Worm (Caenorhabditis elegans) whole organism, L1 larva: Measurements from ENCODE around the gene nep-12.
"Not testable (repeated sequence)": the region's sequence is repeated elsewhere in the genome, so short reads cannot be mapped to it uniquely, and the experiment has no call there.

Experiments used
- Y116A8C.19 ChIP-seq: sonication (generic microtip); optimal IDR thresholded peaks from 2 replicates; lab custom pipeline; 2016; ENCODE audit warnings: missing compliant biosample characterization, missing genetic modification characterization, borderline replicate concordance
- aly-2 ChIP-seq: fragments of 150-350 bp; optimal IDR thresholded peaks from 2 replicates; lab custom pipeline; 2014; ENCODE audit warnings: missing biosample characterization, missing genetic modification characterization
- ama-1 ChIP-seq: fragments of 150-350 bp; optimal IDR thresholded peaks from 2 replicates; lab custom pipeline; 2014
- blmp-1 ChIP-seq: fragments of 150-350 bp; optimal IDR thresholded peaks from 2 replicates; lab custom pipeline; 2014; ENCODE audit warnings: missing biosample characterization, missing genetic modification characterization
- ceh-82 ChIP-seq, 3 experiments: fragments of 150-350 bp in 1 of 3; sonication (generic microtip) in 2 of 3; optimal IDR thresholded peaks; 2 replicates each; lab custom pipeline; 2014 to 2017; ENCODE audit warnings: missing biosample characterization in 3 of 3, missing genetic modification characterization in 3 of 3
- ceh-90 ChIP-seq: sonication (generic microtip); optimal IDR thresholded peaks from 2 replicates; lab custom pipeline; 2016; ENCODE audit warnings: missing genetic modification characterization, missing compliant biosample characterization
- ces-1 ChIP-seq: fragments of 150-350 bp; optimal IDR thresholded peaks from 2 replicates; lab custom pipeline; 2014; ENCODE audit warnings: missing biosample characterization, missing genetic modification reagents, missing genetic modification characterization
- efl-1 ChIP-seq, 4 experiments: fragments of 150-350 bp; optimal IDR thresholded peaks in 3 of 4; peaks in 1 of 4; 1 replicate in 1 of 4; 2 replicates in 3 of 4; lab custom pipeline; 2014; ENCODE audit warnings: missing biosample characterization in 2 of 4, missing genetic modification characterization in 2 of 4, missing genetic modification reagents in 2 of 4
- elt-3 ChIP-seq, 6 experiments: fragments of 150-350 bp in 1 of 6; sonication (generic microtip); optimal IDR thresholded peaks; 2 replicates each; lab custom pipeline; 2017 to 2018; ENCODE audit warnings: missing biosample characterization in 6 of 6, missing genetic modification characterization in 6 of 6, inconsistent platforms in 1 of 6
- fkh-10 ChIP-seq: sonication (generic microtip); optimal IDR thresholded peaks from 2 replicates; lab custom pipeline; 2017; ENCODE audit warnings: missing biosample characterization, missing genetic modification reagents, missing genetic modification characterization
- grh-1 ChIP-seq: fragments of 200-800 bp; sonication (Bioruptor generic); IDR thresholded peaks from 2 replicates; pipeline ENCODE4 v1.3.6; 2022; ENCODE audit warnings: missing genetic modification reagents, missing genetic modification characterization, missing compliant biosample characterization
- hlh-17 ChIP-seq: fragments of 200-800 bp; sonication (Bioruptor generic); optimal IDR thresholded peaks from 2 replicates; lab custom pipeline; 2018; ENCODE audit warnings: missing genetic modification characterization, mild to moderate bottlenecking, missing compliant biosample characterization, moderate library complexity, borderline replicate concordance
- hpl-2 ChIP-seq: fragments of 150-350 bp; optimal IDR thresholded peaks from 2 replicates; lab custom pipeline; 2014; ENCODE audit warnings: missing biosample characterization, missing genetic modification reagents, missing genetic modification characterization
- isw-1 ChIP-seq: fragments of 200-800 bp; sonication (Bioruptor generic); IDR thresholded peaks from 2 replicates; pipeline ENCODE4 v1.3.6; 2022; ENCODE audit warnings: missing genetic modification characterization, missing compliant biosample characterization
- jun-1 ChIP-seq: fragments of 150-350 bp; optimal IDR thresholded peaks from 2 replicates; lab custom pipeline; 2014; ENCODE audit warnings: missing biosample characterization, missing genetic modification reagents, missing genetic modification characterization
- lin-13 ChIP-seq: fragments of 150-350 bp; optimal IDR thresholded peaks from 2 replicates; lab custom pipeline; 2014; ENCODE audit warnings: missing biosample characterization, missing genetic modification reagents, missing genetic modification characterization
- lin-14 ChIP-seq: fragments of 200-800 bp; sonication (Bioruptor generic); optimal IDR thresholded peaks from 2 replicates; lab custom pipeline; 2018; ENCODE audit warnings: mild to moderate bottlenecking, missing genetic modification characterization, moderate library complexity, missing compliant biosample characterization
- lsy-2 ChIP-seq, 2 experiments: fragments of 150-350 bp; optimal IDR thresholded peaks; 2 replicates each; lab custom pipeline; 2014; ENCODE audit warnings: missing biosample characterization in 2 of 2, missing genetic modification characterization in 2 of 2
- mab-9 ChIP-seq: fragments of 200-800 bp; sonication (Bioruptor generic); IDR thresholded peaks from 2 replicates; pipeline ENCODE4 v1.3.6; 2022; ENCODE audit warnings: missing genetic modification reagents, missing genetic modification characterization, missing compliant biosample characterization
- nhr-11 ChIP-seq: fragments of 150-350 bp; optimal IDR thresholded peaks from 2 replicates; lab custom pipeline; 2014; ENCODE audit warnings: missing biosample characterization, missing genetic modification characterization
- nhr-19 ChIP-seq: fragments of 200-800 bp; sonication (Bioruptor generic); conservative IDR thresholded peaks from 2 replicates; pipeline ENCODE4 v1.3.6; 2022; ENCODE audit warnings: missing genetic modification characterization, missing compliant biosample characterization
- nhr-20 ChIP-seq: sonication (generic microtip); optimal IDR thresholded peaks from 2 replicates; lab custom pipeline; 2016; ENCODE audit warnings: mild to moderate bottlenecking, missing genetic modification characterization, missing compliant biosample characterization
- nhr-237 ChIP-seq: fragments of 150-350 bp; optimal IDR thresholded peaks from 2 replicates; lab custom pipeline; 2014; ENCODE audit warnings: missing biosample characterization, missing genetic modification characterization
- nhr-28 ChIP-seq: fragments of 150-350 bp; optimal IDR thresholded peaks from 2 replicates; lab custom pipeline; 2014; ENCODE audit warnings: missing biosample characterization, missing genetic modification characterization
- nhr-76 ChIP-seq: sonication (generic microtip); optimal IDR thresholded peaks from 2 replicates; lab custom pipeline; 2017; ENCODE audit warnings: missing biosample characterization, missing genetic modification characterization
- nhr-77 ChIP-seq: fragments of 150-350 bp; optimal IDR thresholded peaks from 2 replicates; lab custom pipeline; 2014; ENCODE audit warnings: missing biosample characterization, missing genetic modification characterization
- nhr-85 ChIP-seq: sonication (generic microtip); peaks from one replicate; lab custom pipeline; 2016; ENCODE audit warnings: missing genetic modification characterization, inconsistent platforms, missing compliant biosample characterization
- nhr-90 ChIP-seq: sonication (generic microtip); optimal IDR thresholded peaks from 2 replicates; lab custom pipeline; 2016; ENCODE audit warnings: mild to moderate bottlenecking, missing genetic modification characterization, missing compliant biosample characterization; ENCODE audit not compliant: poor library complexity
- pqm-1 ChIP-seq: sonication (generic microtip); optimal IDR thresholded peaks from 3 replicates; lab custom pipeline; 2017; ENCODE audit warnings: missing biosample characterization, missing genetic modification characterization
- snu-23 ChIP-seq: sonication (generic microtip); optimal IDR thresholded peaks from 2 replicates; lab custom pipeline; 2016; ENCODE audit warnings: missing genetic modification characterization, missing compliant biosample characterization
- sptf-1 ChIP-seq: fragments of 150-350 bp; optimal IDR thresholded peaks from 2 replicates; lab custom pipeline; 2014; ENCODE audit warnings: missing biosample characterization, missing genetic modification characterization
- sup-37 ChIP-seq: fragments of 200-800 bp; sonication (Bioruptor generic); optimal IDR thresholded peaks from 2 replicates; lab custom pipeline; 2018; ENCODE audit warnings: mild to moderate bottlenecking, missing genetic modification characterization, missing compliant biosample characterization
- unc-62 ChIP-seq: fragments of 150-350 bp; optimal IDR thresholded peaks from 2 replicates; lab custom pipeline; 2014; ENCODE audit warnings: missing biosample characterization, missing genetic modification reagents, missing genetic modification characterization
- unc-98 ChIP-seq: fragments of 200-800 bp; sonication (Bioruptor generic); IDR thresholded peaks from 2 replicates; pipeline ENCODE4 v1.3.6; 2022; ENCODE audit warnings: missing genetic modification characterization, missing compliant biosample characterization
- zip-4 ChIP-seq: fragments of 200-800 bp; sonication (Bioruptor generic); optimal IDR thresholded peaks from 2 replicates; lab custom pipeline; 2018; ENCODE audit warnings: mild to moderate bottlenecking, missing genetic modification characterization, moderate library complexity, missing compliant biosample characterization

nep-12 gene

DNA sequence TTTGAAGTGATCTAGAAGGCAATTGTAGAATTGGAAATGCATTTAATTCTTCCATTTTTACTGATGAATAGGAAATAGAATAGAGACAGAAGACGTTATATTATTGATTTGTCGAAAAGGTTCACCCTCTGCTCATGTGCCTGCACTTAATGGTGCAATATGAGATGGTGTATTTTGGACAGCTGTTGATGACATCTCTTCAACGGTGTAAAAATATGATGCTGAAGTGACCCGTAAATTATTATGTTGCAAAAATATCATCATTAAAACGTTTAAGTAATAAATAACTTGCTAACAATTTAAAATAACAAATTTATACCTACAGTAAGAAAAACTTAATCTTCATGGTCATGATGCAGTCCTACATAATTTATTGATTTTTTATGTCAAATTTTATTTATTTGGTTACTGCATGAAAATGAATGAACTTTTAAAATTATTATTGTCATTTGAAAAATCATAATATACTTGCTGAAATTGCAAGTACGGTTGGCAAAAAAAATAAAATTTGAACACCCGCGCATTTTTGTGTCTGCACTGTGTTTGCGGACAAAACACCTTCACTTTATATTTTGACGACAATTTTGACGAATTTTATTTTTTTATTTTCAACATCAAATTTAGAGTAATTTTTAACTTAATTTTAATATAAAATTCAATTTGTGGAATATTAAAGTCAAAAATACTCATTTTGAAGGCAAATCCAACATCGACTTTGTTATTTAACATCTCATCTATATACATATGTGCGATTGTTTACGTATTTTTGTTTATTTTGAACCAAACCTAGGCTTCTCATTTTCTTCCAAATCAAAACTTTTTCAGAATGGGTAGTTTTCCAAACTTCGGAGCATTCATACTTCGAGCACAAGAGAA is 43.6 kb upstream of the nep-12 start, which contains the start of the genes fbxb-88 and tbck-1 (continued):
- no peak for TF ChIP-seq ceh-90 (tag; lab: Kevin White, UChicago)
- TF ChIP-seq isw-1 (GFP tag; lab: Robert Waterston, UW) = peak; percentile 8; the same call in 1 of the 2 replicates
- TF ChIP-seq pqm-1 (tag; lab: Kevin White, UChicago) = no peak
- TF ChIP-seq zip-4 (GFP tag; lab: Kevin White, UChicago) = no peak
- TF ChIP-seq hlh-17 (GFP tag; lab: Kevin White, UChicago) = no peak
- TF ChIP-seq nhr-28 (tag; lab: Kevin White, UChicago) = no peak
- no peak for TF ChIP-seq fkh-10
- TF ChIP-seq sup-37 = no peak
- TF ChIP-seq nhr-76 (tag; lab: Kevin White, UChicago) = no peak
- TF ChIP-seq lsy-2 (tag; optimal IDR thresholded peaks at IDR 0.05; lab: Kevin White, UChicago) = peak; percentile 70 to 82
- no peak for TF ChIP-seq unc-62 (GFP tag; lab: Kevin White, UChicago)
- TF ChIP-seq nhr-19 (GFP tag; lab: Robert Waterston, UW) = peak; percentile 52
- TF ChIP-seq nhr-85 (tag; lab: Kevin White, UChicago) = peak; percentile 80
- TF ChIP-seq nhr-11 (tag; lab: Kevin White, UChicago) = no peak
- TF ChIP-seq, all 84 proteins: peak for 31

DNA sequence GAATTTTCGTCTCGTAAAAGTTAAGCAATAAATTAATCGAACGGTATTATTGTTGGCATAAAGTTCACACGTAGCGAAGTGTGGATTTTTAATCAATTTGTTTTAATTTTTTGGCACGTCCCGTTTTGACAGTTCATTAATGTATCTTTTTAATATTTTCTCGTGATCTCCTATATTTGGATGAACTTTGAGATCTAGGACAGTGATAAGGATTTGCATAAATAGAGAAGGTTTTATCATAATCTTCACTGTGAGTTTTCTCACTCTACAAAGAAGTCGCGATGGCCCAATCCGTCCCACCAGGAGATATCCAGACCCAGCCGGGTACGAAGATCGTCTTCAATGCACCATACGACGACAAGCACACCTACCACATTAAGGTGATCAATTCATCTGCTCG is 40.8 kb upstream of the nep-12 start, which contains the start of the genes C33F10.8 and msp-40:
Gene C33F10.8 (minus strand): TSS at position 101 of the 400 bp plus-strand sequence.
Gene msp-40 (plus strand): TSS at position 282 of the 400 bp plus-strand sequence.
- TF ChIP-seq sptf-1; nhr-90; ama-1 (lab: Kevin White, UChicago): not testable (repeated sequence)

DNA sequence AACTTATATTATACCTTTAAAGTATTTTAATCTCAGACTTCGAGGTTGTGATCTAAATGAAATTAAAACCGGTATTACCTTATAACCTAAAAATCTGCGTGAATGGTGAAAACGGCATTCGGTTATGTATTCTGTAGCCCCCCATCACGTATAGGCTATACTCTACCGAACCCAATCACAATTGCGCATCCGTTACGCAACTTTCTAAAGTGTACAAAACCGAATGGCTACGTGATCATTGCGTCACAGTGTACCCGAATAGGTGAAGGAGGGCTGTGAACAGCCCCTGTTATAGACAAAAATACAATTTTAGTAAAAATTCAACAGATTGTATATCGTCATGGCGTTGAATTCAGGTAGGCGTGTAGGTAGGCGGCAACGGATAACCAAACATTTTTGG is 38.3 kb upstream of the nep-12 start:
- no peak for TF ChIP-seq lin-13 (GFP tag; lab: Kevin White, UChicago)
- peak; percentile 58 for TF ChIP-seq blmp-1
- no peak for TF ChIP-seq efl-1 (optimal IDR thresholded peaks at IDR 0.05; lab: Kevin White, UChicago)
- peak in 1 of 2 experiments; percentile 79 for TF ChIP-seq efl-1 (GFP tag; optimal IDR thresholded peaks at IDR 0.05 in 1 of 2; lab: Kevin White, UChicago)
- no peak for TF ChIP-seq aly-2 (tag; lab: Kevin White, UChicago)
- TF ChIP-seq, all 84 proteins: peak for 2

DNA sequence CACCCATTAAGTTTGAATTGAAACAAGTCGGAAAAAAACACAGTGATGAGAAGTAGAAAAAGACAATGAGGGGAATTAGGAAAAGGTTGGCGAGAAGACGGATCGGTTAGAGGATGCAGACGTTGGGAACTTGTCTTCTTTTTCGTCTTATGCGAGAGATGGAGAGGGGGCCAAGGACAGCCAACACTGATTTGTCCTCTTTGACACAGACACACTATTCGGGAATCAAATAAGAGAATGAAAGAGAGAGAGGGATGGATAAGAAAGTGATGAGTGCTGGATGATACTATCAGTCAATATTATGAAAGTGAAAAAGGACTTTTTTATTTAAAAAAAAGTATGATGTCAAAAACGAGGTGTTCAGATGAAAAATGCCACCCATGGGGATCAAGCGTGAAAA is 37.4 kb upstream of the nep-12 start, which contains the start of gene lact-5:
Gene lact-5 (minus strand): TSS at position 1 of the 400 bp plus-strand sequence.
- TF ChIP-seq nhr-11 (tag; lab: Kevin White, UChicago) = no peak
- TF ChIP-seq nhr-28 (tag; lab: Kevin White, UChicago) = no peak
- peak; percentile 1 for TF ChIP-seq snu-23 (GFP tag; lab: Kevin White, UChicago)
- TF ChIP-seq nhr-85 (tag; lab: Kevin White, UChicago) = peak; percentile 76
- peak; percentile 71 for TF ChIP-seq lin-14 (GFP tag; lab: Kevin White, UChicago)
- peak in 1 of 2 experiments; percentile 12 for TF ChIP-seq lsy-2 (tag; optimal IDR thresholded peaks at IDR 0.05; lab: Kevin White, UChicago)
- peak in 3 of 6 experiments; percentile 34 to 69 (median 45) for TF ChIP-seq elt-3 (tag; optimal IDR thresholded peaks at IDR 0.05; lab: Kevin White, UChicago)
- TF ChIP-seq blmp-1 = peak; percentile 95
- peak; percentile 47 for TF ChIP-seq nhr-20 (tag; lab: Kevin White, UChicago)
- no peak for TF ChIP-seq nhr-77 (tag; lab: Kevin White, UChicago)

DNA sequence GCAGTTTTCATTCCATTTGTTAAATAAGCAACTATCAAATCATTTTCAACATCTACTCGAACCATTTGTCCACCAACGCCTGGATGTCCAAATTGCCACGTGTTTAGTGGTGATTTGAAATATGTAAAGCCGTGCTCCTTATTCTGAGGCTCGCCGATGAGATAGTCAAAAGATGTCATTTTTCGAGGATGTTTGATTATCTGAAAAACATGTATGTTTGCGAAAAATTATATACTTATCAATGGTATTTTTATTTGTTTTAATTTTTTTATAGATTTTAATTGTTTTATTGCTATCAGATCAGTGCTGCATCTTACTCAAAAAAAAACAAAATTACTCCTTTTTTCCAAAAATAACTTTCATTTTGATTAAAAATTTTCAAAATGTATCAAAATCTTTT is 34.4 kb upstream of the nep-12 start:
- TF ChIP-seq grh-1 (GFP tag; lab: Robert Waterston, UW) (no peak), hpl-2 (GFP tag; lab: Kevin White, UChicago) (no peak), jun-1 (no peak), Y116A8C.19 (tag; lab: Kevin White, UChicago) (no peak), unc-62 (GFP tag; lab: Kevin White, UChicago) (no peak), unc-98 (no peak), nhr-237 (tag; lab: Kevin White, UChicago) (no peak), ces-1 (GFP tag; lab: Kevin White, UChicago) (no peak), nhr-85 (tag; lab: Kevin White, UChicago) (no peak), ceh-82 (tag; optimal IDR thresholded peaks at IDR 0.05; lab: Kevin White, UChicago) (no peak), lsy-2 (tag; optimal IDR thresholded peaks at IDR 0.05; lab: Kevin White, UChicago) (no peak), pqm-1 (tag; lab: Kevin White, UChicago) (no peak), mab-9 (no peak)
